Worm (Caenorhabditis elegans) whole organism, late embryonic: ENCODE data around the gene F25B4.8.
A peak's percentile ranks its signal among the peaks of the same experiment; 100 is the strongest.

Experiments
- Y22D7AL.16 ChIP-seq: sonication (generic microtip); optimal IDR thresholded peaks from 2 replicates; lab custom pipeline; 2016; ENCODE audit warnings: missing genetic modification characterization, missing compliant biosample characterization
- ahr-1 ChIP-seq: sonication (generic microtip); optimal IDR thresholded peaks from 2 replicates; lab custom pipeline; 2016; ENCODE audit warnings: missing genetic modification characterization, missing compliant biosample characterization
- ceh-14 ChIP-seq: sonication (generic microtip); optimal IDR thresholded peaks from 2 replicates; lab custom pipeline; 2016; ENCODE audit warnings: missing genotype, missing genetic modification characterization, missing compliant biosample characterization
- ceh-18 ChIP-seq: sonication (generic microtip); optimal IDR thresholded peaks from 2 replicates; lab custom pipeline; 2016; ENCODE audit warnings: missing genetic modification characterization, missing compliant biosample characterization
- ceh-19 ChIP-seq: fragments of 200-800 bp; sonication (Bioruptor generic); optimal IDR thresholded peaks from 2 replicates; lab custom pipeline; 2018; ENCODE audit warnings: mild to moderate bottlenecking, missing genetic modification characterization, missing compliant biosample characterization
- ceh-24 ChIP-seq: sonication (generic microtip); optimal IDR thresholded peaks from 2 replicates; lab custom pipeline; 2016; ENCODE audit warnings: mild to moderate bottlenecking, missing genetic modification characterization, missing compliant biosample characterization
- ceh-30 ChIP-seq: fragments of 150-350 bp; optimal IDR thresholded peaks from 2 replicates; lab custom pipeline; 2014; ENCODE audit warnings: missing biosample characterization, missing genetic modification characterization
- ceh-34 ChIP-seq: sonication (generic microtip); optimal IDR thresholded peaks from 2 replicates; lab custom pipeline; 2016; ENCODE audit warnings: mild to moderate bottlenecking, missing genetic modification characterization, missing compliant biosample characterization
- ceh-45 ChIP-seq: fragments of 200-800 bp; sonication (Bioruptor generic); IDR thresholded peaks from 2 replicates; pipeline ENCODE4 v1.3.6; 2022; ENCODE audit warnings: missing genetic modification reagents, missing genetic modification characterization, missing compliant biosample characterization
- ceh-9 ChIP-seq: sonication (generic microtip); optimal IDR thresholded peaks from 2 replicates; lab custom pipeline; 2016; ENCODE audit warnings: mild to moderate bottlenecking, missing genetic modification characterization, inconsistent platforms, missing compliant biosample characterization
- che-1 ChIP-seq: sonication (generic microtip); optimal IDR thresholded peaks from 2 replicates; lab custom pipeline; 2016; ENCODE audit warnings: mild to moderate bottlenecking, missing genetic modification characterization, missing compliant biosample characterization
- dmd-4 ChIP-seq: sonication (generic microtip); optimal IDR thresholded peaks from 2 replicates; lab custom pipeline; 2016; ENCODE audit warnings: borderline replicate concordance, missing genetic modification characterization, missing compliant biosample characterization
- dve-1 ChIP-seq: sonication (generic microtip); optimal IDR thresholded peaks from 2 replicates; lab custom pipeline; 2017; ENCODE audit warnings: antibody characterized with exemption, mild to moderate bottlenecking, missing genetic modification characterization, missing compliant biosample characterization
- elt-2 ChIP-seq: sonication (generic microtip); optimal IDR thresholded peaks from 2 replicates; lab custom pipeline; 2016; ENCODE audit warnings: missing genetic modification reagents, missing genetic modification characterization, missing compliant biosample characterization
- ets-4 ChIP-seq: sonication (generic microtip); optimal IDR thresholded peaks from 2 replicates; lab custom pipeline; 2016; ENCODE audit warnings: missing genetic modification characterization, missing compliant biosample characterization
- fax-1 ChIP-seq: sonication (generic microtip); optimal IDR thresholded peaks from 2 replicates; lab custom pipeline; 2016; ENCODE audit warnings: missing genotype, missing genetic modification characterization, missing compliant biosample characterization
- fkh-10 ChIP-seq: fragments of 150-350 bp; optimal IDR thresholded peaks from 2 replicates; lab custom pipeline; 2014; ENCODE audit warnings: missing biosample characterization, missing genetic modification reagents, missing genetic modification characterization
- hlh-13 ChIP-seq: fragments of 200-800 bp; sonication (Bioruptor generic); optimal IDR thresholded peaks from 2 replicates; lab custom pipeline; 2018; ENCODE audit warnings: mild to moderate bottlenecking, missing genetic modification characterization, missing compliant biosample characterization
- hlh-6 ChIP-seq: sonication (generic microtip); optimal IDR thresholded peaks from 2 replicates; lab custom pipeline; 2016; ENCODE audit warnings: missing genotype, missing genetic modification characterization, missing compliant biosample characterization
- hlh-8 ChIP-seq: sonication (generic microtip); optimal IDR thresholded peaks from 2 replicates; lab custom pipeline; 2016; ENCODE audit warnings: missing genotype, missing genetic modification characterization, missing compliant biosample characterization
- lim-6 ChIP-seq: sonication (generic microtip); optimal IDR thresholded peaks from 2 replicates; lab custom pipeline; 2016; ENCODE audit warnings: missing genetic modification characterization, missing compliant biosample characterization
- lin-11 ChIP-seq: fragments of 200-800 bp; sonication (Bioruptor generic); optimal IDR thresholded peaks from 2 replicates; lab custom pipeline; 2018; ENCODE audit warnings: mild to moderate bottlenecking, missing genetic modification characterization, missing compliant biosample characterization
- madf-2 ChIP-seq: sonication (generic microtip); optimal IDR thresholded peaks from 2 replicates; lab custom pipeline; 2017; ENCODE audit warnings: missing genetic modification characterization, missing compliant biosample characterization
- mec-3 ChIP-seq: sonication (generic microtip); optimal IDR thresholded peaks from 2 replicates; lab custom pipeline; 2016; ENCODE audit warnings: borderline replicate concordance, missing genetic modification characterization, missing compliant biosample characterization
- nfya-1 ChIP-seq: sonication (generic microtip); optimal IDR thresholded peaks from 2 replicates; lab custom pipeline; 2017; ENCODE audit warnings: missing genetic modification characterization, mild to moderate bottlenecking, missing compliant biosample characterization, antibody characterized with exemption, moderate library complexity
- nhr-232 ChIP-seq: sonication (generic microtip); optimal IDR thresholded peaks from 2 replicates; lab custom pipeline; 2016; ENCODE audit warnings: missing genetic modification characterization, missing compliant biosample characterization
- odd-2 ChIP-seq: sonication (generic microtip); optimal IDR thresholded peaks from 2 replicates; lab custom pipeline; 2017; ENCODE audit warnings: antibody characterized with exemption, mild to moderate bottlenecking, missing genetic modification characterization, missing compliant biosample characterization
- pag-3 ChIP-seq: sonication (generic microtip); optimal IDR thresholded peaks from 2 replicates; lab custom pipeline; 2016; ENCODE audit warnings: missing compliant biosample characterization, missing genetic modification characterization, borderline replicate concordance
- pha-2 ChIP-seq: sonication (generic microtip); optimal IDR thresholded peaks from 2 replicates; lab custom pipeline; 2017; ENCODE audit warnings: mild to moderate bottlenecking, missing genetic modification characterization, missing compliant biosample characterization
- pha-4 ChIP-seq: fragments of 150-350 bp; optimal IDR thresholded peaks from 2 replicates; lab custom pipeline; 2018; ENCODE audit warnings: missing biosample characterization, missing genetic modification reagents, missing genetic modification characterization
- pqm-1 ChIP-seq: sonication (generic microtip); optimal IDR thresholded peaks from 2 replicates; lab custom pipeline; 2016; ENCODE audit warnings: missing genetic modification characterization, missing compliant biosample characterization
- rnt-1 ChIP-seq: sonication (generic microtip); optimal IDR thresholded peaks from 2 replicates; lab custom pipeline; 2016; ENCODE audit warnings: missing genetic modification characterization, missing compliant biosample characterization
- sox-2 ChIP-seq: fragments of 200-800 bp; sonication (Bioruptor generic); IDR thresholded peaks from 2 replicates; pipeline ENCODE4 v1.3.6; 2022; ENCODE audit warnings: missing genetic modification reagents, missing genetic modification characterization, missing compliant biosample characterization
- unc-42 ChIP-seq: sonication (generic microtip); optimal IDR thresholded peaks from 2 replicates; lab custom pipeline; 2016; ENCODE audit warnings: missing genotype, missing genetic modification characterization, missing compliant biosample characterization
- ztf-16 ChIP-seq: sonication (generic microtip); optimal IDR thresholded peaks from 2 replicates; lab custom pipeline; 2017; ENCODE audit warnings: missing genetic modification characterization, missing compliant biosample characterization

Gene F25B4.8

DNA sequence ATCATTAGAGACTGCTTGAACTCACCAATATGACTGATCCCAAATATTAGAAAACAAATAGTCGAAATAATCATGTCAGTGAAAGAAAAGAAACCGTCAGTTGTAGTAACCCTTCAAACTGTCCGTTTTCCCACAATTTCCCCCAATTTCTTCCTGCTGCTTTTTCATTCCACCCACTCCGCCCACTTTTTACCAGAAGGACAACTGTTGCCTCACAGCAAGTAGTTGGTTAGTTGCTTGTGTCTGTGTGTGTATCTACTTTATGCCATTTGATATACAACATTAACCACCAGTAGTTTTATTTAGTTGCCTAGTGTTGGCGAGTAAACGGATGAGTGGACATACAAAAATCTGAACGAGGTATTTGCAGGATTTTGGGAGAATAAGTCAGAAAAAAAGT, 25.0 kb upstream of the F25B4.8 start, which contains the start of gene K09H11.9:
TSS of gene K09H11.9 (minus strand) at position 101 of the 400 bp plus-strand sequence.
- TF ChIP-seq ceh-45 (GFP tag; lab: Robert Waterston, UW): no peak
- TF ChIP-seq, all 69 proteins: peak for 0

DNA sequence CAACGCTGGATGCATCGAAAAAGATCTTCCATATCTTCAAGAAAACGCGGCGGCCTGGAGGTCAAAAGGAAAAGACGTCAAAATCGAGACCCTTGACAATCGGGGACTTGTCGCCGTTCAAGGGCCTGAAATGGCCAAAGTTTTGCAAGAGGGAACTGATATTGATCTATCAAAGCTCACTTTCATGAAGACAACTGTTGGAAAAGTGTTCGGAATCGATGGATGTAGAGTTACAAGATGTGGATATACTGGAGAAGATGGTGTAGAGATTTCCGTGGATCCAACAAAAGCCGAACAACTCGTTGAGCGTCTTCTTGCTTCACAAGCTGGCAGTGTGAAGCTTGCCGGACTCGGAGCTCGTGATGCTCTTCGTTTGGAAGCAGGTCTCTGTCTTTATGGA, 22.0 kb upstream of the F25B4.8 start:
- TF ChIP-seq ceh-18 (tag; lab: Kevin White, UChicago) (no peak), ceh-34 (tag; lab: Kevin White, UChicago) (no peak), lim-6 (tag; lab: Kevin White, UChicago) (no peak), hlh-13 (GFP tag; lab: Kevin White, UChicago) (no peak), madf-2 (tag; lab: Kevin White, UChicago) (no peak), ceh-30 (tag; lab: Kevin White, UChicago) (no peak), ceh-9 (no peak), mec-3 (no peak), che-1 (no peak), ceh-24 (tag; lab: Kevin White, UChicago) (no peak), nfya-1 (tag; lab: Kevin White, UChicago) (no peak), lin-11 (tag; lab: Kevin White, UChicago) (no peak), dmd-4 (tag; lab: Kevin White, UChicago) (no peak), ahr-1 (tag; lab: Kevin White, UChicago) (no peak)

DNA sequence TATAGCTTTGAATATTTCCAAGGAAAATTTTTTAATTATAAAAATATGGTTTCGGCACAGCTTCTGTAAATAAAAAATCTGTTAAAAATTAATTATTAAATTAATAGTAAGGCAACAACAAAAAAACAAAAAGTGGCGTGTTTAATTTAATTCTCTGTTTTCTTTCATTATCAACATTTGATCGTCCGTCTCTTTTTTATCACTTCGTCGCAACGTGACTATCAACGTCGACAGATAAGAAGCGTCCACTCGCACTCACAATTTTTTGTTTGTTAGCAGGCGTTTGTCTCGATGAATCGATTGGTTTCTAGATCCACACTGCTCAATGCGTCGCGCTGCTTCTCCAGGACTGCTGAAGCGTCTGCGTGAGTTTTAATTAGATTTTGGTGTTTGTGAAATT, 21.1 kb upstream of the F25B4.8 start, which contains the start of gene gcst-1:
TSS of gene gcst-1 (plus strand) at position 277 of the 400 bp plus-strand sequence.
- peak; percentile 82 for TF ChIP-seq elt-2 (tag; lab: Kevin White, UChicago)
- no peak for TF ChIP-seq fax-1 (tag; lab: Kevin White, UChicago)

DNA sequence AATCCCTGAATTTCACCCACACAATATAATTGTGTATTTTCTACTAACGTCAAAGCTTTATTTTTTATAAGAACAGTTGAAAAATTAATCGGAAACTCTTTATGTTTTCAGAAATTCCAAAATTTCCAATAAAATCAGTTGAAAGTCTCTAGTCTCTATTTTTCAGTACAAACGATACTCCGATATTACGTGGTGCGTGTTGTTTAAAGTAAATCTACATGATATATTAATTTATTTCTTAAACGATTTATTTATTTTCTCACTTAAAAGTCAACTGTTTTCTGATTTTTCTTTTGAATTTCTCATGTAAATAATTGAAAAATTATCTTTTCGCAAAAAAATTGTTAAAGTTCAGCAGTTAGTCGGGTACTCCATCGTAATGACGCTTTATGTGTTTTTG, 20.7 kb upstream of the F25B4.8 start:
- TF ChIP-seq unc-42 (tag; lab: Kevin White, UChicago) (peak; percentile 21), lin-11 (tag; lab: Kevin White, UChicago) (no peak)

DNA sequence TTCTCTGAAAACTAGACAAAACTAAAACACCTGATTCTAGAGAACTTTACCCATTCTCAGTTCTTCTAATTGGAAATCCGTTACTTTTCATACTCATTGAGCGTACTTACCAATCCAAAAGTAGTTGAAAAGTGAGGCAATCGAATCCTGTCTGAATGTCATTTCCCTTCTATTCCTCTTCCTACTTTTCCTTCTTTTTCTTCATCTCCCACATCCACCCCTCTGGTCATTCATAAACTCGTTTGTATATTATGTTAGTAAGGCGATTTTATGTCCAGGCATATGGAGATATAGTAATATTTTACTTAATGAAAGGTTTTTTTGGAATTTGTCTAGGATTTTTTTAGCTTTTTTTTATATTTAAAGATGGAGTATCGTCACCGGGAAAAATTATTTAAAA, 16.8 kb upstream of the F25B4.8 start:
- TF ChIP-seq mec-3 (no peak), pqm-1 (no peak), pha-4 (no peak), odd-2 (tag; lab: Kevin White, UChicago) (no peak), hlh-8 (tag; lab: Kevin White, UChicago) (no peak), unc-42 (tag; lab: Kevin White, UChicago) (peak; percentile 56)

DNA sequence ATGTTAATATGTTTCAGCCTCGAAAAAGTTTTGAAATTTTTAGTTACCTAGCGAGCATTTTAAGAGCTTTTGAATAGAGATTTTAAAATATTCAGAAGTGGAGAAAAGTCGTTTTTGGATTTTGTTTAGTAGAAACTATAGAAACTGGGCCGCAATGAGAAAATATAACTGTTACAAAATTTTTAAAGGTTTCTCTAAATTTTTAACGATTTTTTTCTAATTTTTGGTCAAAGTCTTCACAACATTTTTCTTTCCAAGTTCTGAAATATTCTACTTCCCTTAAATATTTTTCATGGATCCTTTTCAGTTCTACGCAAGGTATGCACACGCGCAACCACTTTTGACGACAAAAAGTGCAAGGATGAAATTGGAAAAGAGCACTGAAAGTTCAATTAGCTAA, 14.0 kb upstream of the F25B4.8 start, which contains the start of gene peli-1:
TSS of gene peli-1 (plus strand) at position 301 of the 400 bp plus-strand sequence.
- TF ChIP-seq che-1: no peak
- TF ChIP-seq pqm-1: no peak
- TF ChIP-seq dmd-4 (tag; lab: Kevin White, UChicago): no peak
- no peak for TF ChIP-seq pag-3
- TF ChIP-seq hlh-6 (tag; lab: Kevin White, UChicago): no peak
- TF ChIP-seq rnt-1: no peak
- TF ChIP-seq ztf-16 (tag; lab: Kevin White, UChicago): no peak
- no peak for TF ChIP-seq ceh-14 (tag; lab: Kevin White, UChicago)
- no peak for TF ChIP-seq mec-3
- no peak for TF ChIP-seq fkh-10 (GFP tag; lab: Kevin White, UChicago)
- no peak for TF ChIP-seq dve-1 (tag; lab: Kevin White, UChicago)
- no peak for TF ChIP-seq pha-2
- TF ChIP-seq sox-2: no peak
- TF ChIP-seq ceh-19: no peak
- no peak for TF ChIP-seq fax-1 (tag; lab: Kevin White, UChicago)
- no peak for TF ChIP-seq Y22D7AL.16
- TF ChIP-seq nhr-232 (tag; lab: Kevin White, UChicago): no peak
- no peak for TF ChIP-seq ets-4 (tag; lab: Kevin White, UChicago)
- no peak for TF ChIP-seq unc-42 (tag; lab: Kevin White, UChicago)
